Worm (Caenorhabditis elegans): Measurements from ENCODE around the gene srh-279.

Gene srh-279

DNA sequence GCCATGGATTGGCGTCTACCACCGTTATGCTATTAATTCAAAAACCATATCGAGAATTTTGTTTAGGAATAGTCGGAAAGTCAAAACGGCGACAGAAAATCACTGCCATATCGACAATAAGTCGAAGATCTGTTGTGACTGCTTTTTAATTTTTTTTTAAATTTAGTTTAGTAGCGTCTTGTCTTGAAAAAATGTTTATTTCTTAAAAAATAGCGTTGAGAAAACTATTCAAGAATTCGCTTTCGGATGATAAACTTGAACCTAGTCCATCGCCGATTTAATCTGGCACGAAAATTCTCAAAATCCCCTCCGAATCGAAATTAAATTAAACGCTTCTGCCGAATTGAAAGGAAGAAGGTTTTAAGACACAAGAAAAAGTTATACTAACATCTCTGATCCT is at the start of gene srh-279:
srh-279 (plus strand) TSS at position 301 of the 400 bp plus-strand sequence.
- no peak for TF ChIP-seq dao-5 (tag; optimal IDR thresholded peaks at IDR 0.05)
- TF ChIP-seq him-1 (tag; optimal IDR thresholded peaks at IDR 0.05) = no peak
- no peak for TF ChIP-seq W03F9.2 (tag; optimal IDR thresholded peaks at IDR 0.05)

DNA sequence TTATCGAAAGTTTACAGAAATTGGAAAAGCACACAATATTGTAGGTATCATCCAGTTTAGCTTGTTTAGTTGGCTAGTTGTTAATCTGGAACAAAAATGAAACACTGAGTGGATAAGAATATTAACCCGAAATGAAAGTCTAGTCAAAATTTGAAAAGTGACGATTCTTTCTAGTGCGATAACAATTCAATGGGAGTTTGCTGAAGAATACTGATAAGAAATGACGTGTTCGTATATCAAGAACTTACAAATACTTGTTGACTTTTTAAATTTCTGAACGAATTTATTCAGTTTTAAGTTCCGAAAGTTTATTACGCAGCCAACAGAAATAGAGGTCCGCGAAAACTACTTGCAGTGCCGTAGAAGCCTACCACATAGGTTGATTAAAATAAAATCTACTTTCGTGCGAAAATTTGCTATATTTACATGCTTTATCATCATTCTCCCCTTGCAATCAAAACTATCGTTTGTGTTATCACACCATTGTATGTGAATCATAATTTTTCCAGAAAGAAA is 49.1 kb upstream of the srh-279 start, which contains the start of gene fbxa-88:
fbxa-88 (minus strand) TSS at position 51 of the 516 bp plus-strand sequence.
- TF ChIP-seq dao-5 (tag; optimal IDR thresholded peaks at IDR 0.05) = no peak
- no peak for TF ChIP-seq him-1 (tag; optimal IDR thresholded peaks at IDR 0.05)
- TF ChIP-seq W03F9.2 (tag; optimal IDR thresholded peaks at IDR 0.05) = no peak

DNA sequence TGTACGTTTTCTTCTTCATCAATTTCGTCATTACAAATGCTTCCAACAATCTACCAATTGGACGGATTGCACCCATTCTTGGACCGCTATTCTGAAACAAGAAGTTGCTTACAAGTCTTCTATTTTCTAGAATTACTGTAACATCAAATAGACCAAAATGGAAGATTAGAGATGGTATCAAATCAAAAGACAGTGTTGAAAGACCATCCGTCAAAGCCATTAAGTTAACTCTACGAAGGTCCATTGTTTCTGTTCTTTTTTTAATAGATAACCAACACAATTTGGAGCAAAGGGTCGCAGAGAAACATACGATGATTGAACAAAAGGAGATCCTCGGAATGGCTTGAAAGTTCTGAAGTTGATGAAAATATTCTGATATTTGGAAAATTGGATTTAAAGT is 47.2 kb upstream of the srh-279 start:
- TF ChIP-seq dao-5 (tag; optimal IDR thresholded peaks at IDR 0.05) = no peak
- no peak for TF ChIP-seq him-1 (tag; optimal IDR thresholded peaks at IDR 0.05)
- TF ChIP-seq W03F9.2 (tag; optimal IDR thresholded peaks at IDR 0.05) = no peak

DNA sequence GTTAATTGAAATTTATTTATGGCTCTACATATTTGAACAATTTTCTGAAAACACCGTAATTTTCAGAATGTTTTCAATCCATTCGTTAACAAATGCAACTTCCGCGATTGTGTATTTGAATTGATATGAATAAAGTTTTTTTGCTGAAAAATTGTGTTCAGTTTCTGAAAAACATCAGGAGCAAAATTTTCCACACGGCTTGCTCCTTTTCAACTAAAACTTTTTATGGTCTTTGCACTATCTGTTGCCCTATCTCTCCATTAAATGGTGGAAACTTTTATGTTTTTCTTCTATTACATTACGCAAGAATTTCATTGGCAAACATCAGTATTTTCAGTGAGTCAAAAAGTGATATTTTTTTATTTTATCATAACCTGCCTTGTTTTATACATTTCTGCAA is 43.4 kb upstream of the srh-279 start, which contains the start of gene F10A3.4:
F10A3.4 (plus strand) TSS at position 301 of the 400 bp plus-strand sequence.
- TF ChIP-seq him-1 (tag; optimal IDR thresholded peaks at IDR 0.05) (no peak), dao-5 (tag; optimal IDR thresholded peaks at IDR 0.05) (no peak), W03F9.2 (tag; optimal IDR thresholded peaks at IDR 0.05) (no peak)

DNA sequence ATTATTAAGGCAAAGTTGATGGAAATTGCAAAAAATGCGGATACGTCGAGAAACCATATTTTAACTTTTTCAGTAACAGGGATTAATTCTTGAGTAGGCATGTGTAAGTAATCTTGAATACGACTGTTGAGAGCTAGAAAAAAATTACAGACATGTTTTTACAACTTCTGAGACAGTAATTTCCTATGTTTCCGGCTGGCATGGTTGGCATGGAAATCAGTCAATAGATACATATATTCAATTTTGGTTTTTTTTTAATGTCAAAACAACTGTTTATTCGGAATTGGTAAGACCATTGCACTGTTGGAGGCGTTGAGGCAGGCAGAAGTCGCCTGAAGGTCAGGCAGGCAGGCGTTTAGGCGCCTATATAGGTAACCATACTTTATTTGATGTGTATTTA is 38.8 kb upstream of the srh-279 start, which contains the start of gene str-254:
str-254 (minus strand) TSS at position 101 of the 400 bp plus-strand sequence.
- TF ChIP-seq him-1 (tag; optimal IDR thresholded peaks at IDR 0.05) (no peak), W03F9.2 (tag; optimal IDR thresholded peaks at IDR 0.05) (no peak), dao-5 (tag; optimal IDR thresholded peaks at IDR 0.05) (no peak)

DNA sequence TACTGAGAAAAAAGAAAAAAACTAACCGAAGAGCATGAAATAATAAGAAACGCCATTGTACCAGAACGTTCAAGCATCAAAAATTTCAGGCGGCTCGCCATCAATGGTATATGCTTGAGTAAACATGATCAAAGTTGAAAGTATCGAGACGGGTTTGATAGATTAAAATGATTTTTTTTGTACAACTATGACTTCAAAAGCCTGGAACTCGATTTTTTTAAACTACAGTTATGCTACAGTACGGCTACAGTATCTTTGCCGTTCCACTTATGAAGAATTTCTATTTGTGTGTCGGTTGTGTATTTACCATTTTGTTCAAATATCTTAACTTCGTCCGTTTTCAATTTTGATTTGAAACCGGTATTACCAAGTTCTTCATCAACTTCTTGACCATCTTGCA is 37.1 kb upstream of the srh-279 start, which contains the start of gene str-97:
str-97 (minus strand) TSS at position 101 of the 400 bp plus-strand sequence.
- TF ChIP-seq W03F9.2 (tag; optimal IDR thresholded peaks at IDR 0.05) = no peak
- no peak for TF ChIP-seq dao-5 (tag; optimal IDR thresholded peaks at IDR 0.05)
- TF ChIP-seq him-1 (tag; optimal IDR thresholded peaks at IDR 0.05) = no peak

DNA sequence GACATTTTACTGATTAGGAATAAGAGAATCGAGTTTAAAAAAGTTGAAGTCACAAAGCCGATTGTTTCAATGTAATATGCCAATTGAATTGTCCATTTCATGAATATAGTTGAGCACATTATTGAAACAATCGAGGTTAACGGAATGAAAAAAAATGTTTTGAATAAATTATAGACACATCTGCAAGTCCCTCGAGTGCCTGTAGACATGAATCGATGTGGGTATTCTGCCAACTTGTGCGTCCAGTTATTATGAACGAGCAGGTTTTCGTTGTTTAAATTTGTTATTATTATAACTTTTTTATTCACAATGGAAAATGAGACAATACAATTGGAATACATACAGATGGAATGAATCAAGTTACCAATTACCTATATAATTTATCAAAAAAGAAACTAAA is 33.8 kb upstream of the srh-279 start, which contains the start of gene str-99:
str-99 (minus strand) TSS at position 101 of the 400 bp plus-strand sequence.
- no peak for TF ChIP-seq W03F9.2 (tag; optimal IDR thresholded peaks at IDR 0.05)
- no peak for TF ChIP-seq him-1 (tag; optimal IDR thresholded peaks at IDR 0.05)
- no peak for TF ChIP-seq dao-5 (tag; optimal IDR thresholded peaks at IDR 0.05)

DNA sequence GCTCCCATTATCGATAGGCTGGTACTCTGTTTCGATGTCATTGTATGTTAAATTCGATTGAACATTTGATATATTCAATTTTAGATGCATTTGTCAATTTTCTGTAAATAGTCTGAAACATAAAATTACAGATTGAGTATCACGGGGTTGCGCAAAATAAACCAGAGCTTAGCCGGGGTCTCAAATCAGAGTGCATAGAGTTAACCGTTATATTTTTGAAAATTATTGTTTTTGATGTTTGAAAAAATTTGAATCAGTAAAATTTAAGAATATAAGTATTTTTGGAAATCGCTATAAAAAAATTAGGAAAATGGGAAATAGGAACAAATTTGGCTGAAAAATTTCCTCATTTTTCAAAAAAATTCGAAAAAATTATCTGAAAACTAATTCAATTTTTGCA is 32.6 kb upstream of the srh-279 start, which contains the start of gene F10A3.17:
F10A3.17 (minus strand) TSS at position 101 of the 400 bp plus-strand sequence.
- TF ChIP-seq him-1 (tag; optimal IDR thresholded peaks at IDR 0.05) (no peak), dao-5 (tag; optimal IDR thresholded peaks at IDR 0.05) (no peak), W03F9.2 (tag; optimal IDR thresholded peaks at IDR 0.05) (no peak)

DNA sequence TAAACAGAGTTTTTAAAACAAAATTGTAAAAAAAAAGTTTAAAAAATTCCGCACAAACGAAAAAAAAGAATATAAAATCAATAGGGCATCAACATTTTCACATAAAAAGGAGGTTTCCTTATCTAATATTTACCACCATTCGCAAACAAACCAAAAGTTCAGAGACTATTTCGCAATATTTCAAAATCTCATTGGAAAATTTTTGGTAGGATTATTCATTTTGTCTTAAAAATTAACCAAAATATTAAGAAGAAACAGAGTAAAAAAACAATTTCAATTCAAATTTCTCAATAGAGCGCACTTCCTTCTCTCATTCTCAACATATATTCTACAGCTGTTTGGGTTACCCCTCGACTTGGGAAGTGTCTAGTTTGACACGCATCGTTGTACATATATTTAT is 32.1 kb upstream of the srh-279 start:
- TF ChIP-seq W03F9.2 (tag; optimal IDR thresholded peaks at IDR 0.05) (no peak), dao-5 (tag; optimal IDR thresholded peaks at IDR 0.05) (no peak), him-1 (tag; optimal IDR thresholded peaks at IDR 0.05) (no peak)

DNA sequence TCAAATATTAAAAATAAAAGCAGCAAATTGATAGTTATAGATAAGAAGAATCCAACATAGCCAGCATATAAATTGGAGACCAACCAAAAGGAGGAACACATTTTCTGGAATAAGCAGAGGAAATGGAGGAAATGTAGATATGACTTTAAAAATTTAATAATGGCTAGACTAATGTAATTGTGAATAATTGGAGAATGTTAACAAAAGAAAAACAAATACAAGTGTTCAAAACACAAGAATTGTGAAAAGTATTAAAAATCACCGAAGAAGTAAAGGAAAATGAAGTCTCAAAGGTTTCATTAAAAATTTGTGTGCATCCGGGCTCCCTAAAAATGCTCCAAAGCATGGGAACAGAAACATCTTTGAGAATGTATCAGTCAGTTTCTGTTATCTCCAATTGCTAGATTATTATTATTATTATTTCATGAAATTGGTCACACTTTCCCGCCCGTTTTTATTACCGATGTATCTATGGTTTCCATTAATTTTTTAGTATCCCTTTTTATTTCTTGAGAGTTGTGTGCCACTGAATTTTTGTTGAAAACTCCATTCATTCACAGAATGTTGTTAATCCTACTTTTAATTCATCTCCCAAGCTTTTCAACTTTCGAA is 30.0 kb upstream of the srh-279 start, which contains the start of the genes str-109 and F10A3.11:
str-109 (minus strand) TSS at position 101 of the 612 bp plus-strand sequence.
F10A3.11 (plus strand) TSS at position 562 of the 612 bp plus-strand sequence.
- TF ChIP-seq him-1 (tag; optimal IDR thresholded peaks at IDR 0.05) = no peak
- TF ChIP-seq W03F9.2 (tag; optimal IDR thresholded peaks at IDR 0.05) = no peak
- TF ChIP-seq dao-5 (tag; optimal IDR thresholded peaks at IDR 0.05) = no peak

DNA sequence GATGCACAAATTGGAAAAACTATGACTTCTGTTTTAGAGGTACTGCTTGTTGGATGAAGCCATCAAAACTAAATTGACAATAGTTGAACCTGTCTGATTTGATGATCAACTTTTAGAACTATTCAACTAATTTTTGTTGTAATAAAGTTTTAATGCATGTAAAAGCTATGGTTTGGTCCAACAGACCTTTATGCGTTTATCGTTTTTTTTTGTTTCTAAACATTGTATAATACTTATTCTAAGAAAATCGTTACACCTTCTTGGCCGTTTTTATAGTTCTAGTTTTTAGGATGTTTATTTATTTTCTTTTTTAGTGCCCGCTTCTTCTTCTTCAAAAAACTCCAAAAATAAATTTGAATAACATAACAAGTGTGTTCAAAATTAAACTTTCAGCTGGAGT is 28.5 kb upstream of the srh-279 start, which contains the start of gene F10A3.12:
F10A3.12 (plus strand) TSS at position 301 of the 400 bp plus-strand sequence.
- TF ChIP-seq W03F9.2 (tag; optimal IDR thresholded peaks at IDR 0.05) (no peak), dao-5 (tag; optimal IDR thresholded peaks at IDR 0.05) (no peak), him-1 (tag; optimal IDR thresholded peaks at IDR 0.05) (no peak)

DNA sequence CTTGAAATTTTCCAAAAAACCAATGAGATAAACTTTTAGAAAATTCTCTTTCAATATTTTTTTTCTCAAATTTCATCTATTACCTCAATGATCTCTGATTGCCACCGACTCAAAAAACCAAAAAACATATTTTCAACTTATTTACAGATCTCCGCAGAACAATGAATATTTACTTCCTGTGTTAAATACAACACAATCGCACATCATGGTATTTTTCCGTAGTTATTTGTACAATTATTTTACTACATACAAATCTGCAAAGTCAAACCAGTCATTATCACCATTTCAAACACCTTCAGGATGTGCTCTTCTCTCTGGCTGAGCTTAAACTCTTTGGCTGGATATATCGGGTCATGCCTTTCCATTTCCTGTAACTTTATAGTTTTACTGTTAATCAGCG is 26.3 kb upstream of the srh-279 start, which contains the start of gene str-108:
str-108 (plus strand) TSS at position 301 of the 400 bp plus-strand sequence.
- TF ChIP-seq W03F9.2 (tag; optimal IDR thresholded peaks at IDR 0.05) (no peak), him-1 (tag; optimal IDR thresholded peaks at IDR 0.05) (no peak), dao-5 (tag; optimal IDR thresholded peaks at IDR 0.05) (no peak)

DNA sequence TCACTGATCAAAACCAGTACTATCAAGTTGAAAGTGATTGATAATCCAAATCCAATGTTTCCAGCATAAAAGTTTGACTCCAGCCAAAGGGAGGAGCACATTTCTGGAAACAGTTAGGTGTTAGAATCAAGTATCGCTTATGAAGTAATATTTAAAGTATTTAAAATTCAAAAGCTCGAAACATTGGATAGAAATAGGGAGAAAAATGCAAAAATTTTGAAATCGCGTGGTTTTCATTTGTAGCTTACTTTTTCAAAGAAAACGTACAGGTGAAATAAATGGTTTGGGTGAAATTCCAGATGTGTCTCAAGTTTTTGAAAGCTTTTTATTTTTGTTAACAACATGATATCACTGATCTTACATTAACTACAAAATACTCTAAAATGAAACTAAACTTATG is 23.2 kb upstream of the srh-279 start, which contains the start of gene str-111:
str-111 (minus strand) TSS at position 101 of the 400 bp plus-strand sequence.
- TF ChIP-seq him-1 (tag; optimal IDR thresholded peaks at IDR 0.05) = no peak

DNA sequence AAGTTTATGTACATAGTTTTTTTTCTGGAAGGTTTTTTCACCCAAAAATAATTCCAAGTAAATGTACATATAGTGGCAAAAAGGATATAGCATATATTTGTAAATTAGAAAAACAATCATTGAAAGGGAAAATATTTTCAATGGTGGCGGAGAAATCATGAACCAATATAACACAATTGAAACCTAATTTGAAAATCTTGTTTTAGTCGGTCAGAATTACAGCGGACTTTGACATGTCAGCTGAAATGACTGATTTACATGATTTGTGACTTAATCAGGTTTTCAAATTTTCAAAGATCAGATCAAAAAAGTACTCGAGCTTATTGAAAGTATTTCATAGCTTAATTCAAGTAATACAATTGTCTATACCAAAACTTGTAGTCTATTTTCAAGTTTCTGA is 20.5 kb upstream of the srh-279 start, which contains the start of gene K05D4.9:
K05D4.9 (minus strand) TSS at position 101 of the 400 bp plus-strand sequence.
- TF ChIP-seq dao-5 (tag; optimal IDR thresholded peaks at IDR 0.05) (no peak), him-1 (tag; optimal IDR thresholded peaks at IDR 0.05) (no peak), W03F9.2 (tag; optimal IDR thresholded peaks at IDR 0.05) (no peak)
